ENCODE assay signal across 1 fruit fly cellular context in the genomic region with DNA sequence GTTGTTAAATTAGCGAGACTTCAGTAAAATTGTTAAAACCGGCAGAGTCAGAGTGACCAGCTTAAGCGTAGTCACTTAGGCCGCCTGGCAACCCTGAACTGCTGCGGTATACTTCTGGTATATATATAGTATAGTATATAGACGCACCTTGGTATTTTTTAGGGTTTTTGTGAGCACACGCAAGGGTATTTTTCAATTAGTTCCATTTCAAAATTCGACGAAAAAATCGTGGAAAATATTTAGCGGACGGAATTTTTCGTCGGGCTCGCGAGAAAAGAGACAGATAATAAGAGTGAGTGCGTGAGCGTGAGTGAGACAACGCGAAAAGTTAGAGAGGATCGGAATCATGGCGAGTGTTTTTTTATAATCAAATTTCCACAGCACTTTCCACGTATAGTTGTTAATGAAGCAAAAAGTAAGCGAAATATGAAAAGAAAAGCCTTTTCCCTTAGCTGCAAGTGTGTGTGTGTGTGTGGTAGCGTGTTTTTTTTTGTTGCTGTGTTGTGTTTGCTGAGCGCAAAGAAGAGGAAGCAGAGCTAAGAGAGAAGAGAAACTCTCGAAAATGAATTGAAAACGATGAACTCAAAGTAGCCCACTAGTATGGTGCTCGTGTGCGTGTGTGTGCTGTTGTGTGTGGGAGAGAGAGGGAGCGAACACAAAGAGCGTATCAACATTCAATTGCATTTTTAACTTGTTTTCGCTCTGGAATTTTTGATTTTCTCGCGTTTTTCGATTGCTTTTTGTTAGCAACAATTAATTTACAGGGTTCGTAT.
TF ChIP-seq lines count a peak whose summit lies in the region.

TSS of gene Cypl (minus strand) at position 69 of the 773 bp plus-strand sequence.
TSS of gene Hipk (plus strand) at position 198 of the 773 bp plus-strand sequence.

TF ChIP-seq in whole organism, embryonic, 481 proteins besides CTCF, POLR2A, EP300 and RAD21 (continued from another document and continues in another):
- TF ChIP-seq Mrtf (GFP tag; IDR thresholded peaks at IDR 0.05; lab: Robert Waterston, UW) (no peak), crc (GFP tag; optimal IDR thresholded peaks at IDR 0.05; lab: Kevin White, UChicago) (no peak), phol (tag; optimal IDR thresholded peaks at IDR 0.05; lab: Kevin White, UChicago) (peak; percentile 38), CG7786 (GFP tag; optimal IDR thresholded peaks at IDR 0.05; lab: Kevin White, UChicago) (no peak), CG12659 (GFP tag; optimal IDR thresholded peaks at IDR 0.05; lab: Kevin White, UChicago) (peak; percentile 92), vvl (GFP tag; IDR thresholded peaks at IDR 0.05; lab: Robert Waterston, UW) (no peak), CG4360 (GFP tag; IDR thresholded peaks at IDR 0.05; lab: Robert Waterston, UW) (0 out of 2 replicates have a peak, but pooled peaks have one; percentile 41), CG31365 (tag; optimal IDR thresholded peaks at IDR 0.05; lab: Kevin White, UChicago) (peak; percentile 3), ato (GFP tag; IDR thresholded peaks at IDR 0.05; lab: Robert Waterston, UW; ENCODE audit: partially characterized antibody) (no peak), zfh1 (GFP tag; IDR thresholded peaks at IDR 0.05; lab: Robert Waterston, UW) (0 out of 3 replicates have a peak, but pooled peaks have one; percentile 10), Neu2 (GFP tag; optimal IDR thresholded peaks at IDR 0.05; lab: Kevin White, UChicago; ENCODE audit: borderline replicate concordance) (no peak), nom (GFP tag; optimal IDR thresholded peaks at IDR 0.05; lab: Kevin White, UChicago) (peak; percentile 75), Hmx (GFP tag; optimal IDR thresholded peaks at IDR 0.05; lab: Kevin White, UChicago) (no peak), CG8089 (GFP tag; optimal IDR thresholded peaks at IDR 0.05; lab: Kevin White, UChicago) (peak; percentile 27), Doc3 (GFP tag; IDR thresholded peaks at IDR 0.05; lab: Robert Waterston, UW; ENCODE audit: partially characterized antibody) (peak; percentile 18; the same call in 1 of the 3 replicates), tap (tag; optimal IDR thresholded peaks at IDR 0.05; lab: Kevin White, UChicago) (peak; percentile 12), p53 (GFP tag; optimal IDR thresholded peaks at IDR 0.05; lab: Kevin White, UChicago) (no peak), her (GFP tag; optimal IDR thresholded peaks at IDR 0.05; lab: Kevin White, UChicago) (peak; percentile 16), Lhr (GFP tag; optimal IDR thresholded peaks at IDR 0.05; lab: Kevin White, UChicago) (peak; percentile 92), Pdp1 (GFP tag; optimal IDR thresholded peaks at IDR 0.05; lab: Kevin White, UChicago) (peak in 1 of 2 experiments; percentile 63), CG33213 (GFP tag; optimal IDR thresholded peaks at IDR 0.05; lab: Kevin White, UChicago) (peak; percentile 78), ERR (GFP tag; optimal IDR thresholded peaks at IDR 0.05; lab: Kevin White, UChicago) (peak; percentile 27), row (GFP tag; IDR thresholded peaks at IDR 0.05; lab: Robert Waterston, UW) (peak; percentile 52), CG17361 (GFP tag; IDR thresholded peaks at IDR 0.05; lab: Robert Waterston, UW) (peak; percentile 38; the same call in 1 of the 3 replicates), TFAM (GFP tag; optimal IDR thresholded peaks at IDR 0.05; lab: Kevin White, UChicago) (no peak), CG9932 (GFP tag; IDR thresholded peaks at IDR 0.05; lab: Robert Waterston, UW) (peak; percentile 28; the same call in 1 of the 2 replicates), CG11695 (GFP tag; IDR thresholded peaks at IDR 0.05; lab: Robert Waterston, UW) (no peak), sqz (GFP tag; optimal IDR thresholded peaks at IDR 0.05; lab: Kevin White, UChicago) (peak; percentile 97), croc (GFP tag; conservative IDR thresholded peaks at IDR 0.05; lab: Robert Waterston, UW) (no peak), Fer3 (tag; optimal IDR thresholded peaks at IDR 0.05; lab: Kevin White, UChicago) (peak; percentile 40), Lpt (GFP tag; optimal IDR thresholded peaks at IDR 0.05; lab: Kevin White, UChicago) (no peak), CG14860 (GFP tag; IDR thresholded peaks at IDR 0.05; lab: Robert Waterston, UW; ENCODE audit: partially characterized antibody) (no peak), sr (GFP tag; IDR thresholded peaks at IDR 0.05; lab: Robert Waterston, UW) (peak; percentile 28; the same call in 1 of the 3 replicates), CG18764 (GFP tag; optimal IDR thresholded peaks at IDR 0.05; lab: Kevin White, UChicago) (no peak), gcm2 (GFP tag; optimal IDR thresholded peaks at IDR 0.05; lab: Kevin White, UChicago) (no peak), CG12299 (tag; optimal IDR thresholded peaks at IDR 0.05; lab: Kevin White, UChicago) (peak; percentile 44), zen (tag; optimal IDR thresholded peaks at IDR 0.05; lab: Kevin White, UChicago) (peak; percentile 13), Dref (GFP tag; IDR thresholded peaks at IDR 0.05; lab: Robert Waterston, UW) (peak; percentile 51), ken (GFP tag; IDR thresholded peaks at IDR 0.05; lab: Robert Waterston, UW) (no peak), CrebB (tag; optimal IDR thresholded peaks at IDR 0.05; lab: Kevin White, UChicago) (peak; percentile 10), jing (GFP tag; optimal IDR thresholded peaks at IDR 0.05; lab: Kevin White, UChicago) (no peak), ab (GFP tag; optimal IDR thresholded peaks at IDR 0.05; lab: Kevin White, UChicago) (no peak), CG32532 (GFP tag; IDR thresholded peaks at IDR 0.05; lab: Robert Waterston, UW) (no peak), CG7839 (tag; optimal IDR thresholded peaks at IDR 0.05; lab: Kevin White, UChicago) (peak; percentile 30), Asciz (GFP tag; optimal IDR thresholded peaks at IDR 0.05; lab: Kevin White, UChicago) (peak; percentile 44), abd-A (tag; optimal IDR thresholded peaks at IDR 0.05; lab: Kevin White, UChicago) (peak; percentile 64), cg (GFP tag; optimal IDR thresholded peaks at IDR 0.05; lab: Kevin White, UChicago) (peak; percentile 97), grn (GFP tag; optimal IDR thresholded peaks at IDR 0.05; lab: Kevin White, UChicago) (no peak), pum (GFP tag; optimal IDR thresholded peaks at IDR 0.05; lab: Kevin White, UChicago) (no peak), CG4617 (GFP tag; optimal IDR thresholded peaks at IDR 0.05; lab: Kevin White, UChicago; ENCODE audit: borderline replicate concordance) (peak; percentile 74), H15 (GFP tag; IDR thresholded peaks at IDR 0.05; lab: Robert Waterston, UW) (no peak), Xrp1 (GFP tag; IDR thresholded peaks at IDR 0.05; lab: Robert Waterston, UW) (no peak), CG7357 (GFP tag; IDR thresholded peaks at IDR 0.05; lab: Robert Waterston, UW) (no peak), seq (GFP tag; IDR thresholded peaks at IDR 0.05; lab: Robert Waterston, UW) (no peak; the same call in 1 of the 2 replicates), CG10462 (GFP tag; optimal IDR thresholded peaks at IDR 0.05; lab: Kevin White, UChicago) (no peak), Stat92E (GFP tag; optimal IDR thresholded peaks at IDR 0.05; lab: Kevin White, UChicago) (peak in 1 of 3 experiments; percentile 93), CG12942 (GFP tag; optimal IDR thresholded peaks at IDR 0.05; lab: Kevin White, UChicago) (no peak), CG12391 (tag; optimal IDR thresholded peaks at IDR 0.05; lab: Kevin White, UChicago) (peak; percentile 44), D (optimal IDR thresholded peaks at IDR 0.05; lab: Kevin White, UChicago) (no peak), D (GFP tag; optimal IDR thresholded peaks at IDR 0.05; lab: Kevin White, UChicago) (no peak), z (GFP tag; IDR thresholded peaks at IDR 0.05; lab: Robert Waterston, UW) (peak; percentile 69; the same call in 2 of the 3 replicates), CG8281 (tag; optimal IDR thresholded peaks at IDR 0.05; lab: Kevin White, UChicago) (no peak), ase (GFP tag; IDR thresholded peaks at IDR 0.05; lab: Robert Waterston, UW) (no peak), vnd (GFP tag; IDR thresholded peaks at IDR 0.05; lab: Robert Waterston, UW; ENCODE audit: partially characterized antibody) (no peak), yki (optimal IDR thresholded peaks at IDR 0.05; lab: Kevin White, UChicago) (peak; percentile 85), CG2116 (GFP tag; optimal IDR thresholded peaks at IDR 0.05; lab: Kevin White, UChicago) (peak; percentile 46), CG17829 (tag; optimal IDR thresholded peaks at IDR 0.05; lab: Kevin White, UChicago) (peak; percentile 39), Bteb2 (GFP tag; optimal IDR thresholded peaks at IDR 0.05; lab: Kevin White, UChicago) (peak; percentile 15), Hr39 (optimal IDR thresholded peaks at IDR 0.05; lab: Kevin White, UChicago) (no peak), CG7271 (tag; optimal IDR thresholded peaks at IDR 0.05; lab: Kevin White, UChicago) (no peak), fru (optimal IDR thresholded peaks at IDR 0.05; lab: Kevin White, UChicago) (no peak), sim (GFP tag; IDR thresholded peaks at IDR 0.05; lab: Robert Waterston, UW) (0 out of 2 replicates have a peak, but pooled peaks have one; percentile 12), CG14050 (GFP tag; IDR thresholded peaks at IDR 0.05; lab: Robert Waterston, UW) (no peak), CG4328 (GFP tag; optimal IDR thresholded peaks at IDR 0.05; lab: Kevin White, UChicago) (peak; percentile 48), esg (GFP tag; conservative IDR thresholded peaks at IDR 0.05; lab: Robert Waterston, UW) (no peak), gro (GFP tag; optimal IDR thresholded peaks at IDR 0.05; lab: Kevin White, UChicago) (peak; percentile 90), Antp (GFP tag; optimal IDR thresholded peaks at IDR 0.05; lab: Kevin White, UChicago) (no peak), CG8290 (GFP tag; optimal IDR thresholded peaks at IDR 0.05; lab: Kevin White, UChicago) (peak; percentile 19), CG8290 (tag; optimal IDR thresholded peaks at IDR 0.05; lab: Kevin White, UChicago) (peak; percentile 24 to 85), CG8388 (GFP tag; optimal IDR thresholded peaks at IDR 0.05; lab: Kevin White, UChicago) (no peak), zfh2 (GFP tag; optimal IDR thresholded peaks at IDR 0.05; lab: Kevin White, UChicago) (no peak), CG7987 (GFP tag; optimal IDR thresholded peaks at IDR 0.05; lab: Kevin White, UChicago) (no peak), jigr1 (GFP tag; IDR thresholded peaks at IDR 0.05; lab: Robert Waterston, UW) (no peak), CG30020 (tag; optimal IDR thresholded peaks at IDR 0.05; lab: Kevin White, UChicago) (peak; percentile 26), CG7556 (GFP tag; optimal IDR thresholded peaks at IDR 0.05; lab: Kevin White, UChicago) (no peak), slbo (GFP tag; IDR thresholded peaks at IDR 0.05; lab: Robert Waterston, UW) (peak; percentile 21; the same call in 1 of the 2 replicates), HLHmδ (GFP tag; optimal IDR thresholded peaks at IDR 0.05; lab: Kevin White, UChicago) (peak; percentile 23), CG9876 (GFP tag; optimal IDR thresholded peaks at IDR 0.05; lab: Kevin White, UChicago) (no peak), salm (tag; optimal IDR thresholded peaks at IDR 0.05; lab: Kevin White, UChicago) (no peak), ATbp (GFP tag; optimal IDR thresholded peaks at IDR 0.05; lab: Kevin White, UChicago) (peak; percentile 4), CG17359 (tag; optimal IDR thresholded peaks at IDR 0.05; lab: Kevin White, UChicago) (peak; percentile 5), CG31388 (GFP tag; optimal IDR thresholded peaks at IDR 0.05; lab: Kevin White, UChicago) (no peak), gce (GFP tag; IDR thresholded peaks at IDR 0.05; lab: Robert Waterston, UW) (no peak), bbx (GFP tag; IDR thresholded peaks at IDR 0.05; lab: Robert Waterston, UW; ENCODE audit: partially characterized antibody) (peak; percentile 14; the same call in 1 of the 2 replicates), Atf-2 (GFP tag; optimal IDR thresholded peaks at IDR 0.05; lab: Kevin White, UChicago) (no peak), tna (GFP tag; IDR thresholded peaks at IDR 0.05; lab: Robert Waterston, UW; ENCODE audit: partially characterized antibody) (no peak), run (tag; optimal IDR thresholded peaks at IDR 0.05; lab: Kevin White, UChicago) (no peak), CG10209 (GFP tag; optimal IDR thresholded peaks at IDR 0.05; lab: Kevin White, UChicago) (peak; percentile 2), schlank (tag; optimal IDR thresholded peaks at IDR 0.05; lab: Kevin White, UChicago) (no peak), sna (GFP tag; IDR thresholded peaks at IDR 0.05; lab: Robert Waterston, UW; ENCODE audit: partially characterized antibody) (no peak), ind (GFP tag; optimal IDR thresholded peaks at IDR 0.05; lab: Kevin White, UChicago) (no peak), CG3407 (GFP tag; optimal IDR thresholded peaks at IDR 0.05; lab: Kevin White, UChicago) (peak; percentile 14), CG9727 (GFP tag; optimal IDR thresholded peaks at IDR 0.05; lab: Kevin White, UChicago) (peak; percentile 52), CG12104 (GFP tag; optimal IDR thresholded peaks at IDR 0.05; lab: Kevin White, UChicago) (peak; percentile 24), CG33557 (GFP tag; optimal IDR thresholded peaks at IDR 0.05; lab: Kevin White, UChicago) (peak; percentile 54), CG10366 (GFP tag; IDR thresholded peaks at IDR 0.05; lab: Robert Waterston, UW) (no peak), CG3838 (GFP tag; optimal IDR thresholded peaks at IDR 0.05; lab: Kevin White, UChicago) (peak; percentile 33), prd (optimal IDR thresholded peaks at IDR 0.05; lab: Kevin White, UChicago) (no peak), prd (GFP tag; IDR thresholded peaks at IDR 0.05; lab: Robert Waterston, UW) (peak; percentile 11; the same call in 1 of the 3 replicates), CG4820 (GFP tag; optimal IDR thresholded peaks at IDR 0.05; lab: Kevin White, UChicago) (no peak), sob (GFP tag; IDR thresholded peaks at IDR 0.05; lab: Robert Waterston, UW) (no peak), CG10543 (GFP tag; optimal IDR thresholded peaks at IDR 0.05; lab: Kevin White, UChicago) (peak; percentile 73), Gsc (GFP tag; IDR thresholded peaks at IDR 0.05; lab: Robert Waterston, UW) (no peak), CG11093 (GFP tag; IDR thresholded peaks at IDR 0.05; lab: Robert Waterston, UW) (no peak), stwl (tag; optimal IDR thresholded peaks at IDR 0.05; lab: Kevin White, UChicago) (peak; percentile 80), Ets97D (GFP tag; optimal IDR thresholded peaks at IDR 0.05; lab: Kevin White, UChicago) (peak; percentile 74), stc (GFP tag; IDR thresholded peaks at IDR 0.05; lab: Robert Waterston, UW) (no peak), sug (tag; optimal IDR thresholded peaks at IDR 0.05; lab: Kevin White, UChicago) (peak; percentile 13), NC2β (GFP tag; optimal IDR thresholded peaks at IDR 0.05; lab: Kevin White, UChicago) (peak; percentile 17), sd (tag; optimal IDR thresholded peaks at IDR 0.05; lab: Kevin White, UChicago) (peak; percentile 75), CoRest (tag; optimal IDR thresholded peaks at IDR 0.05; lab: Kevin White, UChicago) (peak; percentile 11)
